Fruit fly (Drosophila melanogaster) whole organism, prepupa: Measurements from ENCODE around the gene CG34308.

Experiments
- CG10631 ChIP-seq: fragments of 200-800 bp; sonication (Bioruptor generic); optimal IDR thresholded peaks from 2 replicates; lab custom pipeline; 2016; ENCODE audit warnings: missing biosample characterization, missing genetic modification characterization
- CG10669 ChIP-seq: fragments of 200-800 bp; sonication (Bioruptor generic); optimal IDR thresholded peaks from 3 replicates; lab custom pipeline; 2018; ENCODE audit warnings: missing biosample characterization, mild to moderate bottlenecking, missing genetic modification characterization, moderate library complexity
- CG11902 ChIP-seq: fragments of 200-800 bp; sonication (Bioruptor generic); optimal IDR thresholded peaks from 3 replicates; lab custom pipeline; 2016; ENCODE audit warnings: missing biosample characterization, missing genetic modification characterization
- CG1621 ChIP-seq: fragments of 200-800 bp; sonication (Bioruptor generic); optimal IDR thresholded peaks from 3 replicates; lab custom pipeline; 2018; ENCODE audit warnings: missing biosample characterization, mild to moderate bottlenecking, missing genetic modification characterization
- CG16779 ChIP-seq: fragments of 200-800 bp; sonication (Bioruptor generic); optimal IDR thresholded peaks from 3 replicates; lab custom pipeline; 2017; ENCODE audit warnings: missing biosample characterization, mild to moderate bottlenecking, missing genetic modification characterization
- CG3032 ChIP-seq: fragments of 200-800 bp; optimal IDR thresholded peaks from 2 replicates; lab custom pipeline; 2019; ENCODE audit warnings: missing biosample characterization, mild to moderate bottlenecking, missing genetic modification characterization, moderate library complexity
- CG3919 ChIP-seq: fragments of 200-800 bp; sonication (Bioruptor generic); optimal IDR thresholded peaks from 3 replicates; lab custom pipeline; 2016; ENCODE audit warnings: missing biosample characterization, missing genetic modification characterization
- CG6163 ChIP-seq: fragments of 200-800 bp; sonication (Bioruptor generic); IDR thresholded peaks from 3 replicates; pipeline ENCODE4 v1.3.6; 2022; ENCODE audit warnings: missing biosample characterization, missing genetic modification characterization
- CG6276 ChIP-seq: fragments of 200-800 bp; sonication (Bioruptor generic); optimal IDR thresholded peaks from 2 replicates; lab custom pipeline; 2017; ENCODE audit warnings: missing biosample characterization, mild to moderate bottlenecking, missing genetic modification characterization
- CG6808 ChIP-seq: fragments of 200-800 bp; sonication (Bioruptor generic); optimal IDR thresholded peaks from 3 replicates; lab custom pipeline; 2017; ENCODE audit warnings: missing biosample characterization, missing genetic modification characterization, mild to moderate bottlenecking, moderate library complexity, missing genetic modification reagents
- CG6854 ChIP-seq: fragments of 200-800 bp; sonication (Bioruptor generic); optimal IDR thresholded peaks from 2 replicates; lab custom pipeline; 2017; ENCODE audit warnings: missing biosample characterization, mild to moderate bottlenecking, missing genetic modification characterization
- CG7368 ChIP-seq: fragments of 200-800 bp; sonication (Bioruptor generic); optimal IDR thresholded peaks from 3 replicates; lab custom pipeline; 2016; ENCODE audit warnings: missing biosample characterization, missing genetic modification characterization
- CG8119 ChIP-seq: fragments of 200-800 bp; sonication (Bioruptor generic); IDR thresholded peaks from 3 replicates; pipeline ENCODE4 v1.3.6; 2022; ENCODE audit warnings: missing biosample characterization, missing genetic modification characterization
- CG8319 ChIP-seq: fragments of 200-800 bp; sonication (Bioruptor generic); optimal IDR thresholded peaks from 3 replicates; lab custom pipeline; 2016; ENCODE audit warnings: missing biosample characterization, missing genetic modification characterization
- CG8632 ChIP-seq: fragments of 200-800 bp; sonication (Bioruptor generic); optimal IDR thresholded peaks from 3 replicates; lab custom pipeline; 2016; ENCODE audit warnings: missing biosample characterization, missing genetic modification characterization
- Eip93F ChIP-seq: fragments of 200-800 bp; sonication (Bioruptor generic); optimal IDR thresholded peaks from 2 replicates; lab custom pipeline; 2016; ENCODE audit warnings: missing biosample characterization, mild to moderate bottlenecking, missing genetic modification characterization
- Ets21C ChIP-seq: fragments of 200-800 bp; sonication (Bioruptor generic); optimal IDR thresholded peaks from 3 replicates; lab custom pipeline; 2016; ENCODE audit warnings: missing biosample characterization, missing genetic modification characterization
- Gug ChIP-seq: fragments of 200-800 bp; sonication (Bioruptor generic); IDR thresholded peaks from 2 replicates; pipeline ENCODE4 v1.3.6; 2022; ENCODE audit warnings: missing biosample characterization, missing genetic modification characterization
- Hr39 ChIP-seq: fragments of 200-800 bp; sonication (Bioruptor generic); optimal IDR thresholded peaks from 2 replicates; lab custom pipeline; 2016; ENCODE audit warnings: missing biosample characterization, missing genetic modification characterization
- Hr4 ChIP-seq: fragments of 200-800 bp; sonication (Bioruptor generic); optimal IDR thresholded peaks from 3 replicates; lab custom pipeline; 2016; ENCODE audit warnings: missing biosample characterization, missing genetic modification characterization
- Met ChIP-seq: fragments of 200-800 bp; sonication (Bioruptor generic); optimal IDR thresholded peaks from 3 replicates; lab custom pipeline; 2016; ENCODE audit warnings: missing biosample characterization, missing genetic modification characterization
- Sox14 ChIP-seq: fragments of 200-800 bp; sonication (Bioruptor generic); optimal IDR thresholded peaks from 3 replicates; lab custom pipeline; 2016; ENCODE audit warnings: missing biosample characterization, missing genetic modification characterization
- Sox15 ChIP-seq: fragments of 200-800 bp; sonication (Bioruptor generic); optimal IDR thresholded peaks from 3 replicates; lab custom pipeline; 2016; ENCODE audit warnings: missing biosample characterization, missing genetic modification characterization
- achi ChIP-seq: fragments of 200-800 bp; sonication (Bioruptor generic); optimal IDR thresholded peaks from 3 replicates; lab custom pipeline; 2016; ENCODE audit warnings: missing biosample characterization, missing genetic modification characterization
- acj6 ChIP-seq: fragments of 200-800 bp; sonication (Bioruptor generic); optimal IDR thresholded peaks from 3 replicates; lab custom pipeline; 2016; ENCODE audit warnings: missing biosample characterization, missing genetic modification characterization
- cyc ChIP-seq: fragments of 200-800 bp; sonication (Bioruptor generic); optimal IDR thresholded peaks from 3 replicates; lab custom pipeline; 2016; ENCODE audit warnings: missing biosample characterization, missing genetic modification characterization
- dac ChIP-seq: fragments of 200-800 bp; sonication (Bioruptor generic); optimal IDR thresholded peaks from 2 replicates; lab custom pipeline; 2017; ENCODE audit warnings: missing biosample characterization, mild to moderate bottlenecking, missing genetic modification characterization
- eg ChIP-seq: fragments of 200-800 bp; sonication (Bioruptor generic); IDR thresholded peaks from 3 replicates; pipeline ENCODE4 v1.3.6; 2022; ENCODE audit warnings: missing biosample characterization, missing genetic modification characterization
- esn ChIP-seq: fragments of 200-800 bp; sonication (Bioruptor generic); optimal IDR thresholded peaks from 2 replicates; lab custom pipeline; 2016; ENCODE audit warnings: missing biosample characterization, mild to moderate bottlenecking, missing genetic modification characterization, moderate library complexity
- fd85E ChIP-seq: fragments of 200-800 bp; sonication (Bioruptor generic); optimal IDR thresholded peaks from 3 replicates; lab custom pipeline; 2016; ENCODE audit warnings: missing biosample characterization, missing genetic modification characterization
- fkh ChIP-seq: fragments of 200-800 bp; sonication (Bioruptor generic); optimal IDR thresholded peaks from 3 replicates; lab custom pipeline; 2017; ENCODE audit warnings: missing biosample characterization, mild to moderate bottlenecking, missing genetic modification characterization, moderate library complexity
- pdm3 ChIP-seq: fragments of 200-800 bp; sonication (Bioruptor generic); optimal IDR thresholded peaks from 3 replicates; lab custom pipeline; 2016; ENCODE audit warnings: missing biosample characterization, missing genetic modification characterization
- spab ChIP-seq: fragments of 200-800 bp; sonication (Bioruptor generic); optimal IDR thresholded peaks from 2 replicates; lab custom pipeline; 2017; ENCODE audit warnings: missing biosample characterization, mild to moderate bottlenecking, missing genetic modification characterization, missing genetic modification reagents
- ss ChIP-seq, 2 experiments: fragments of 200-800 bp; sonication (Bioruptor generic); optimal IDR thresholded peaks; 2 replicates in 1 of 2; 3 replicates in 1 of 2; lab custom pipeline; 2017 to 2018; ENCODE audit warnings: mild to moderate bottlenecking in 2 of 2, missing biosample characterization in 2 of 2, missing genetic modification characterization in 2 of 2, moderate library complexity in 1 of 2
- topi ChIP-seq: fragments of 200-800 bp; sonication (Bioruptor generic); optimal IDR thresholded peaks from 3 replicates; lab custom pipeline; 2016; ENCODE audit warnings: missing biosample characterization, missing genetic modification characterization
- vri ChIP-seq: fragments of 200-800 bp; sonication (Bioruptor generic); optimal IDR thresholded peaks from 3 replicates; lab custom pipeline; 2016; ENCODE audit warnings: missing biosample characterization, mild to moderate bottlenecking, missing genetic modification characterization

The CG34308 gene

dm6 chr3R:13051298-13051723 is 37.7 kb upstream of the CG34308 start, which contains the start of gene CG7966 (continued):
- TF ChIP-seq CG11902 (GFP tag; lab: Kevin White, UChicago) (no peak), CG8632 (GFP tag; lab: Kevin White, UChicago) (no peak), dac (GFP tag; lab: Kevin White, UChicago) (no peak), Sox15 (GFP tag; lab: Kevin White, UChicago) (no peak), cyc (GFP tag; lab: Kevin White, UChicago) (no peak), CG3919 (peak; percentile 53), fd85E (GFP tag; lab: Kevin White, UChicago) (no peak), Eip93F (GFP tag; lab: Kevin White, UChicago) (no peak), acj6 (GFP tag; lab: Kevin White, UChicago) (no peak), CG8119 (GFP tag; lab: Robert Waterston, UW) (0 out of 3 replicates have a peak, but pooled peaks have one; percentile 51), Sox14 (no peak), CG6163 (no peak; the same call in 1 of the 3 replicates), CG3032 (tag; lab: Kevin White, UChicago) (peak; percentile 23), CG10669 (GFP tag; lab: Kevin White, UChicago) (no peak)

- TF ChIP-seq fkh (peak; percentile 60), CG6276 (GFP tag; lab: Kevin White, UChicago) (peak; percentile 98), CG1621 (tag; lab: Kevin White, UChicago) (no peak), topi (GFP tag; lab: Kevin White, UChicago) (no peak)
These were observed 36.9 kb upstream of the CG34308 start, which contains the start of gene pic for dm6 chr3R:13051942-13052693. Gene pic, plus strand, starts transcription at chr3R:13052245.

dm6 chr3R:13056553-13056952 is 32.5 kb upstream of the CG34308 start:
- no peak for TF ChIP-seq CG10631 (GFP tag; lab: Kevin White, UChicago)
- no peak for TF ChIP-seq ss (GFP tag; optimal IDR thresholded peaks at IDR 0.05; lab: Kevin White, UChicago)
- TF ChIP-seq achi = no peak
- no peak for TF ChIP-seq CG8119 (GFP tag; lab: Robert Waterston, UW)
- TF ChIP-seq CG6276 (GFP tag; lab: Kevin White, UChicago) = no peak
- no peak for TF ChIP-seq Sox14
- TF ChIP-seq Ets21C (GFP tag; lab: Kevin White, UChicago) = no peak
- no peak for TF ChIP-seq pdm3 (GFP tag; lab: Kevin White, UChicago)
- no peak for TF ChIP-seq CG10669 (GFP tag; lab: Kevin White, UChicago)
- no peak for TF ChIP-seq CG6808 (GFP tag; lab: Kevin White, UChicago)
- TF ChIP-seq Sox15 (GFP tag; lab: Kevin White, UChicago) = no peak
- no peak for TF ChIP-seq esn (GFP tag; lab: Kevin White, UChicago)
- no peak for TF ChIP-seq Hr4 (GFP tag; lab: Kevin White, UChicago)
- TF ChIP-seq vri (GFP tag; lab: Kevin White, UChicago) = no peak
- no peak for TF ChIP-seq fkh
- TF ChIP-seq Hr39 (GFP tag; lab: Kevin White, UChicago) = no peak
- no peak for TF ChIP-seq CG8319 (GFP tag; lab: Kevin White, UChicago)
- TF ChIP-seq Met (GFP tag; lab: Kevin White, UChicago) = no peak

dm6 chr3R:13057121-13057805 is 31.8 kb upstream of the CG34308 start, which contains the start of gene sim:
Gene sim, plus strand, starts transcription at chr3R:13057755.
- no peak for TF ChIP-seq dac (GFP tag; lab: Kevin White, UChicago)
- TF ChIP-seq CG7368 (GFP tag; lab: Kevin White, UChicago) = no peak
- TF ChIP-seq eg (GFP tag; lab: Robert Waterston, UW) = 0 out of 3 replicates have a peak, but pooled peaks have one; percentile 28
- no peak for TF ChIP-seq CG6854 (GFP tag; lab: Kevin White, UChicago)
- TF ChIP-seq spab = no peak
- peak; percentile 46 for TF ChIP-seq CG3919
- TF ChIP-seq CG16779 (tag; lab: Kevin White, UChicago) = no peak
- TF ChIP-seq Gug (GFP tag; lab: Robert Waterston, UW) = no peak
- no peak for TF ChIP-seq CG11902 (GFP tag; lab: Kevin White, UChicago)
- peak in 1 of 2 experiments; percentile 42 for TF ChIP-seq ss (GFP tag; optimal IDR thresholded peaks at IDR 0.05; lab: Kevin White, UChicago)
